Fruit fly (Drosophila melanogaster): ENCODE data around the gene RpL17.

Gene RpL17

dm6 chrX:6711295-6711694 lies 32.7 kb downstream of the RpL17 start (continued):
- peak; percentile 72 for TF ChIP-seq CG5180 (GFP tag; optimal IDR thresholded peaks at IDR 0.05)
- TF ChIP-seq sug (tag; optimal IDR thresholded peaks at IDR 0.05), result peak; percentile 52
- peak; percentile 61 to 85 for TF ChIP-seq Hr51 (GFP tag; optimal IDR thresholded peaks at IDR 0.05)
- peak; percentile 44; the same call in 1 of the 3 replicates for TF ChIP-seq ase (GFP tag; IDR thresholded peaks at IDR 0.05)
- no peak for TF ChIP-seq CG3838 (GFP tag; optimal IDR thresholded peaks at IDR 0.05)
- TF ChIP-seq CG12942 (GFP tag; optimal IDR thresholded peaks at IDR 0.05), result peak; percentile 49
- TF ChIP-seq CG4730 (GFP tag; IDR thresholded peaks at IDR 0.05), result peak; percentile 28; the same call in 1 of the 2 replicates
- TF ChIP-seq CG8924 (tag; optimal IDR thresholded peaks at IDR 0.05), result peak; percentile 82
- peak; percentile 61 for TF ChIP-seq btn (GFP tag; optimal IDR thresholded peaks at IDR 0.05)
- no peak for TF ChIP-seq sens-2 (GFP tag; IDR thresholded peaks at IDR 0.05)
- TF ChIP-seq Sry-β (GFP tag; optimal IDR thresholded peaks at IDR 0.05), result no peak
- peak; percentile 65 for TF ChIP-seq CG33213 (GFP tag; optimal IDR thresholded peaks at IDR 0.05)
- no peak for TF ChIP-seq lbe (GFP tag; optimal IDR thresholded peaks at IDR 0.05)
- TF ChIP-seq CG31441 (GFP tag; IDR thresholded peaks at IDR 0.05), result peak; percentile 84
- TF ChIP-seq CG11398 (GFP tag; optimal IDR thresholded peaks at IDR 0.05), result peak; percentile 65
- peak; percentile 55 for TF ChIP-seq CG3407 (GFP tag; optimal IDR thresholded peaks at IDR 0.05)
- TF ChIP-seq CG18011 (GFP tag; optimal IDR thresholded peaks at IDR 0.05), result peak; percentile 16
- TF ChIP-seq CG17612 (GFP tag; IDR thresholded peaks at IDR 0.05), result no peak
- TF ChIP-seq Xbp1 (GFP tag; optimal IDR thresholded peaks at IDR 0.05), result peak; percentile 78
- no peak for TF ChIP-seq CG8478 (optimal IDR thresholded peaks at IDR 0.05)
- TF ChIP-seq Camta (GFP tag; optimal IDR thresholded peaks at IDR 0.05), result peak; percentile 74
- peak; percentile 40 for TF ChIP-seq CG10543 (GFP tag; optimal IDR thresholded peaks at IDR 0.05)
- TF ChIP-seq CG32772 (GFP tag; IDR thresholded peaks at IDR 0.05), result peak; percentile 75
- peak; percentile 81 for TF ChIP-seq CG13624 (GFP tag; optimal IDR thresholded peaks at IDR 0.05)
- TF ChIP-seq CG6175 (GFP tag; IDR thresholded peaks at IDR 0.05), result no peak
- peak; percentile 50 for TF ChIP-seq dm (GFP tag; optimal IDR thresholded peaks at IDR 0.05)
- peak; percentile 89 for TF ChIP-seq org-1 (GFP tag; optimal IDR thresholded peaks at IDR 0.05)
- peak; percentile 50 for TF ChIP-seq CG1792 (GFP tag; optimal IDR thresholded peaks at IDR 0.05)
- peak; percentile 81 for TF ChIP-seq CG10209 (GFP tag; optimal IDR thresholded peaks at IDR 0.05)
- TF ChIP-seq cwo (GFP tag; optimal IDR thresholded peaks at IDR 0.05), result peak; percentile 92
- peak; percentile 42 for TF ChIP-seq CG7928 (GFP tag; optimal IDR thresholded peaks at IDR 0.05)
- peak; percentile 76 for TF ChIP-seq phol (tag; optimal IDR thresholded peaks at IDR 0.05)
- peak; percentile 64 for TF ChIP-seq CG10654 (GFP tag; optimal IDR thresholded peaks at IDR 0.05)
- TF ChIP-seq D19A (tag; optimal IDR thresholded peaks at IDR 0.05), result peak; percentile 70
- peak; percentile 81 for TF ChIP-seq bcd (GFP tag; optimal IDR thresholded peaks at IDR 0.05)
- TF ChIP-seq Usf (GFP tag; optimal IDR thresholded peaks at IDR 0.05), result peak; percentile 27
- TF ChIP-seq gcm (GFP tag; optimal IDR thresholded peaks at IDR 0.05), result peak; percentile 81
- peak; percentile 66 for TF ChIP-seq shn (GFP tag; optimal IDR thresholded peaks at IDR 0.05)
- peak; percentile 49 for TF ChIP-seq cato (GFP tag; optimal IDR thresholded peaks at IDR 0.05; ENCODE audit: borderline replicate concordance)
- TF ChIP-seq CG18619 (GFP tag; optimal IDR thresholded peaks at IDR 0.05), result peak; percentile 74
- peak; percentile 24 for TF ChIP-seq Asciz (GFP tag; optimal IDR thresholded peaks at IDR 0.05)
- peak; percentile 49 for TF ChIP-seq vfl (GFP tag; optimal IDR thresholded peaks at IDR 0.05)
- no peak for TF ChIP-seq CG15479 (GFP tag; optimal IDR thresholded peaks at IDR 0.05)
- TF ChIP-seq onecut (GFP tag; IDR thresholded peaks at IDR 0.05), result peak; percentile 51
- TF ChIP-seq CG1603 (tag; optimal IDR thresholded peaks at IDR 0.05), result peak; percentile 91
- peak; percentile 30 for TF ChIP-seq kah (GFP tag; optimal IDR thresholded peaks at IDR 0.05)
- TF ChIP-seq CG3995 (GFP tag; optimal IDR thresholded peaks at IDR 0.05), result no peak
- peak; percentile 85 for TF ChIP-seq Sox102F (GFP tag; optimal IDR thresholded peaks at IDR 0.05)
- peak; percentile 54 for TF ChIP-seq wek (GFP tag; optimal IDR thresholded peaks at IDR 0.05)
- peak; percentile 65 for TF ChIP-seq CG13775 (GFP tag; optimal IDR thresholded peaks at IDR 0.05)
- peak; percentile 48; the same call in 1 of the 2 replicates for TF ChIP-seq ranshi (GFP tag; IDR thresholded peaks at IDR 0.05)

All from whole organism, embryonic.